Worm (Caenorhabditis elegans) whole organism, L4 larva: ENCODE measurements around the gene M01H9.2.

Experiments used
- ZK337.2 ChIP-seq: fragments of 200-800 bp; sonication (Bioruptor generic); IDR thresholded peaks from 2 replicates; pipeline ENCODE4 v1.3.6; 2022; ENCODE audit warnings: missing genetic modification reagents, missing genetic modification characterization, missing compliant biosample characterization
- ama-1 ChIP-seq: fragments of 150-350 bp; optimal IDR thresholded peaks from 2 replicates; lab custom pipeline; 2014; ENCODE audit warnings: inconsistent platforms, mixed read lengths
- dpl-1 ChIP-seq: fragments of 150-350 bp; optimal IDR thresholded peaks from 2 replicates; lab custom pipeline; 2014; ENCODE audit warnings: missing biosample characterization, missing genetic modification reagents, missing genetic modification characterization
- pha-4 ChIP-seq, 2 experiments: fragments of 150-350 bp in 1 of 2; fragments of 200-800 bp in 1 of 2; sonication (Bioruptor generic) in 1 of 2; IDR thresholded peaks in 1 of 2; optimal IDR thresholded peaks in 1 of 2; 2 replicates each; pipeline versions ENCODE4 v1.3.6 to Lab custom; 2014 to 2022; ENCODE audit warnings: missing genetic modification characterization in 2 of 2, missing genetic modification reagents in 2 of 2, missing biosample characterization in 1 of 2, missing compliant biosample characterization in 1 of 2
- sdz-12 ChIP-seq: fragments of 200-800 bp; sonication (Bioruptor generic); optimal IDR thresholded peaks from 2 replicates; lab custom pipeline; 2018; ENCODE audit warnings: mild to moderate bottlenecking, missing genetic modification characterization, missing compliant biosample characterization
- snpc-4 ChIP-seq: fragments of 150-350 bp; optimal IDR thresholded peaks from 2 replicates; lab custom pipeline; 2014; ENCODE audit warnings: missing biosample characterization, missing genetic modification characterization

DNA sequence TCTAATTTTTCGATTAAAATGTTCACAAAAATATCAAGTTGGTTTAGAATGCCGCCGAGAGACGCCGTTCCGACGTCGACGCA, 15.9 kb downstream of the M01H9.2 start, which contains the start of gene chat-1:
- TF ChIP-seq snpc-4 (tag; lab: Kevin White, UChicago) (no peak), sdz-12 (no peak), dpl-1 (GFP tag; lab: Kevin White, UChicago) (no peak), ZK337.2 (no peak), pha-4 (GFP tag; IDR thresholded peaks at IDR 0.05; lab: Robert Waterston, UW) (no peak), pha-4 (tag; optimal IDR thresholded peaks at IDR 0.05; lab: Kevin White, UChicago) (no peak), ama-1 (lab: Kevin White, UChicago) (no peak)
